Worm (Caenorhabditis elegans) whole organism, L4 larva: Measurements from ENCODE around the gene C17A2.3.

ENCODE experiments used
- R02D3.7 ChIP-seq: fragments of 150-350 bp; sonication (generic microtip); optimal IDR thresholded peaks from 3 replicates; lab custom pipeline; 2014; ENCODE audit warnings: missing biosample characterization, missing genetic modification characterization
- T26A8.4 ChIP-seq: fragments of 200-800 bp; sonication (Bioruptor generic); IDR thresholded peaks from 2 replicates; pipeline ENCODE4 v1.3.6; 2022; ENCODE audit warnings: missing genetic modification characterization, missing compliant biosample characterization
- ZK337.2 ChIP-seq: fragments of 200-800 bp; sonication (Bioruptor generic); IDR thresholded peaks from 2 replicates; pipeline ENCODE4 v1.3.6; 2022; ENCODE audit warnings: missing genetic modification reagents, missing genetic modification characterization, missing compliant biosample characterization
- aha-1 ChIP-seq: fragments of 150-350 bp; peaks from one replicate; lab custom pipeline; 2014; ENCODE audit warnings: missing biosample characterization, missing genetic modification characterization
- ama-1 ChIP-seq: fragments of 150-350 bp; optimal IDR thresholded peaks from 2 replicates; lab custom pipeline; 2014; ENCODE audit warnings: inconsistent platforms, mixed read lengths
- arid-1 ChIP-seq: fragments of 200-800 bp; sonication (Bioruptor generic); conservative IDR thresholded peaks from 2 replicates; pipeline ENCODE4 v1.3.6; 2022; ENCODE audit warnings: missing genetic modification reagents, missing genetic modification characterization, missing compliant biosample characterization
- ceh-32 ChIP-seq: sonication (generic microtip); optimal IDR thresholded peaks from 2 replicates; lab custom pipeline; 2016; ENCODE audit warnings: mild to moderate bottlenecking, missing genetic modification characterization, missing compliant biosample characterization; ENCODE audit not compliant: poor library complexity
- ceh-44 ChIP-seq: fragments of 200-800 bp; sonication (Bioruptor generic); IDR thresholded peaks from 2 replicates; pipeline ENCODE4 v1.3.6; 2022; ENCODE audit warnings: missing genetic modification reagents, missing genetic modification characterization, missing compliant biosample characterization
- ceh-82 ChIP-seq: sonication (generic microtip); optimal IDR thresholded peaks from 2 replicates; lab custom pipeline; 2017; ENCODE audit warnings: missing biosample characterization, missing genetic modification characterization
- ces-1 ChIP-seq: fragments of 150-350 bp; sonication (generic microtip); optimal IDR thresholded peaks from 4 replicates; lab custom pipeline; 2014; ENCODE audit warnings: missing biosample characterization, missing genetic modification reagents, missing genetic modification characterization
- dve-1 ChIP-seq: sonication (generic microtip); optimal IDR thresholded peaks from 2 replicates; lab custom pipeline; 2017; ENCODE audit warnings: antibody characterized with exemption, mild to moderate bottlenecking, missing genetic modification characterization, missing compliant biosample characterization; ENCODE audit not compliant: insufficient read depth
- hlh-30 ChIP-seq: sonication (generic microtip); optimal IDR thresholded peaks from 2 replicates; lab custom pipeline; 2017; ENCODE audit warnings: antibody characterized with exemption, mild to moderate bottlenecking, missing genetic modification characterization, missing compliant biosample characterization; ENCODE audit not compliant: insufficient read depth
- lim-7 ChIP-seq: fragments of 200-800 bp; sonication (Bioruptor generic); IDR thresholded peaks from 2 replicates; pipeline ENCODE4 v1.3.6; 2022; ENCODE audit warnings: missing genetic modification characterization, missing compliant biosample characterization
- lin-1 ChIP-seq: fragments of 200-800 bp; sonication (Bioruptor generic); IDR thresholded peaks from 2 replicates; pipeline ENCODE4 v1.3.6; 2022; ENCODE audit warnings: missing genetic modification reagents, missing genetic modification characterization, missing compliant biosample characterization
- lin-39 ChIP-seq: fragments of 150-350 bp; optimal IDR thresholded peaks from 2 replicates; lab custom pipeline; 2014; ENCODE audit warnings: missing biosample characterization, missing genetic modification reagents, missing genetic modification characterization
- lsy-2 ChIP-seq, 2 experiments: fragments of 150-350 bp in 1 of 2; sonication (generic microtip) in 1 of 2; optimal IDR thresholded peaks; 2 replicates each; lab custom pipeline; 2014 to 2017; ENCODE audit warnings: missing biosample characterization in 2 of 2, missing genetic modification characterization in 2 of 2
- madf-9 ChIP-seq: fragments of 200-800 bp; sonication (Bioruptor generic); conservative IDR thresholded peaks from 2 replicates; pipeline ENCODE4 v1.3.6; 2022; ENCODE audit warnings: missing genetic modification reagents, missing genetic modification characterization, missing compliant biosample characterization
- mes-2 ChIP-seq: sonication (generic microtip); optimal IDR thresholded peaks from 2 replicates; lab custom pipeline; 2016; ENCODE audit warnings: missing genotype, mild to moderate bottlenecking, missing genetic modification characterization, missing compliant biosample characterization; ENCODE audit not compliant: poor library complexity, severe bottlenecking
- mxl-2 ChIP-seq: fragments of 200-800 bp; sonication (Bioruptor generic); conservative IDR thresholded peaks from 2 replicates; pipeline ENCODE4 v1.3.6; 2022; ENCODE audit warnings: missing genetic modification reagents, missing genetic modification characterization, missing compliant biosample characterization
- nhr-102 ChIP-seq: sonication (generic microtip); optimal IDR thresholded peaks from 2 replicates; lab custom pipeline; 2016; ENCODE audit warnings: mild to moderate bottlenecking, missing genetic modification characterization, moderate library complexity, missing compliant biosample characterization
- nhr-111 ChIP-seq: fragments of 200-800 bp; sonication (Bioruptor generic); optimal IDR thresholded peaks from 2 replicates; lab custom pipeline; 2018; ENCODE audit warnings: mild to moderate bottlenecking, missing genetic modification characterization, missing compliant biosample characterization
- nhr-48 ChIP-seq: sonication (generic microtip); optimal IDR thresholded peaks from 2 replicates; lab custom pipeline; 2016; ENCODE audit warnings: mild to moderate bottlenecking, missing genetic modification characterization, missing compliant biosample characterization
- pha-4 ChIP-seq, 2 experiments: fragments of 150-350 bp in 1 of 2; fragments of 200-800 bp in 1 of 2; sonication (Bioruptor generic) in 1 of 2; IDR thresholded peaks in 1 of 2; optimal IDR thresholded peaks in 1 of 2; 2 replicates each; pipeline versions ENCODE4 v1.3.6 to Lab custom; 2014 to 2022; ENCODE audit warnings: missing genetic modification characterization in 2 of 2, missing genetic modification reagents in 2 of 2, missing biosample characterization in 1 of 2, missing compliant biosample characterization in 1 of 2
- pqm-1 ChIP-seq: sonication (generic microtip); optimal IDR thresholded peaks from 2 replicates; lab custom pipeline; 2017; ENCODE audit warnings: missing biosample characterization, missing genetic modification characterization
- rbr-2 ChIP-seq: sonication (generic microtip); optimal IDR thresholded peaks from 2 replicates; lab custom pipeline; 2016; ENCODE audit warnings: missing genotype, missing genetic modification characterization, missing compliant biosample characterization
- saeg-2 ChIP-seq: fragments of 200-800 bp; sonication (Bioruptor generic); IDR thresholded peaks from 2 replicates; pipeline ENCODE4 v1.3.6; 2022; ENCODE audit warnings: missing genetic modification reagents, missing genetic modification characterization, missing compliant biosample characterization
- skn-1 ChIP-seq: fragments of 150-350 bp; optimal IDR thresholded peaks from 2 replicates; lab custom pipeline; 2014; ENCODE audit warnings: missing biosample characterization, missing genetic modification characterization
- spr-1 ChIP-seq: sonication (generic microtip); optimal IDR thresholded peaks from 2 replicates; lab custom pipeline; 2016; ENCODE audit warnings: mild to moderate bottlenecking, missing genetic modification characterization, missing compliant biosample characterization
- tra-1 ChIP-seq: fragments of 200-800 bp; sonication (Bioruptor generic); IDR thresholded peaks from 2 replicates; pipeline ENCODE4 v1.3.6; 2022; ENCODE audit warnings: missing genetic modification reagents, missing genetic modification characterization, missing compliant biosample characterization
- unc-130 ChIP-seq: sonication (generic microtip); optimal IDR thresholded peaks from 2 replicates; lab custom pipeline; 2016; ENCODE audit warnings: missing genetic modification reagents, missing genetic modification characterization, missing compliant biosample characterization
- zag-1 ChIP-seq: fragments of 150-350 bp; optimal IDR thresholded peaks from 2 replicates; lab custom pipeline; 2014; ENCODE audit warnings: missing biosample characterization, missing genetic modification characterization
- zfp-3 ChIP-seq: fragments of 200-800 bp; sonication (Bioruptor generic); conservative IDR thresholded peaks from 2 replicates; pipeline ENCODE4 v1.3.6; 2022; ENCODE audit warnings: missing genetic modification reagents, missing genetic modification characterization, missing compliant biosample characterization
- zip-11 ChIP-seq: fragments of 200-800 bp; sonication (Bioruptor generic); IDR thresholded peaks from 2 replicates; pipeline ENCODE4 v1.3.6; 2022; ENCODE audit warnings: missing genetic modification characterization, missing compliant biosample characterization

The C17A2.3 gene

ce11 chrII:3879945-3880344, 36.5 kb downstream of the C17A2.3 start, which contains the start of gene nhr-166:
nhr-166 (plus strand) TSS chrII:3880245.
- TF ChIP-seq nhr-48 (tag; lab: Kevin White, UChicago) (no peak), mes-2 (tag; lab: Kevin White, UChicago) (no peak), spr-1 (tag; lab: Kevin White, UChicago) (no peak), tra-1 (GFP tag; lab: Robert Waterston, UW) (no peak), pha-4 (GFP tag; IDR thresholded peaks at IDR 0.05; lab: Robert Waterston, UW) (no peak), pha-4 (tag; optimal IDR thresholded peaks at IDR 0.05; lab: Kevin White, UChicago) (no peak), lin-39 (no peak), nhr-111 (no peak)

ce11 chrII:3891124-3891523, 47.7 kb downstream of the C17A2.3 start, which contains the start of gene F53C3.8:
F53C3.8 (plus strand) TSS chrII:3891424.
- no peak for TF ChIP-seq ceh-44 (GFP tag; lab: Robert Waterston, UW)
- no peak for TF ChIP-seq pha-4 (GFP tag; IDR thresholded peaks at IDR 0.05; lab: Robert Waterston, UW)
- no peak for TF ChIP-seq pha-4 (tag; optimal IDR thresholded peaks at IDR 0.05; lab: Kevin White, UChicago)
- TF ChIP-seq spr-1 (tag; lab: Kevin White, UChicago), result no peak
- TF ChIP-seq ZK337.2 (GFP tag; lab: Robert Waterston, UW), result no peak
- no peak for TF ChIP-seq zag-1 (tag; lab: Kevin White, UChicago)
- no peak for TF ChIP-seq nhr-102 (tag; lab: Kevin White, UChicago)
- TF ChIP-seq mxl-2 (GFP tag; lab: Robert Waterston, UW), result no peak
- no peak for TF ChIP-seq hlh-30 (tag; lab: Kevin White, UChicago)
- no peak for TF ChIP-seq ceh-82 (tag; lab: Kevin White, UChicago)
- TF ChIP-seq ama-1 (lab: Kevin White, UChicago), result no peak
- TF ChIP-seq R02D3.7 (tag; lab: Kevin White, UChicago), result no peak
- no peak for TF ChIP-seq arid-1 (GFP tag; lab: Robert Waterston, UW)
- no peak for TF ChIP-seq ces-1 (GFP tag; lab: Kevin White, UChicago)
- TF ChIP-seq unc-130 (GFP tag; lab: Kevin White, UChicago), result no peak

- TF ChIP-seq dve-1 (tag; lab: Kevin White, UChicago) (no peak), aha-1 (tag; lab: Kevin White, UChicago) (peak; percentile 93)
Observed at ce11 chrII:3893911-3894310, 50.5 kb downstream of the C17A2.3 start.

ce11 chrII:3894755-3895154, 51.3 kb downstream of the C17A2.3 start, which contains the start of gene F53C3.7:
F53C3.7 (plus strand) TSS chrII:3895055.
- no peak for TF ChIP-seq saeg-2 (GFP tag; lab: Robert Waterston, UW)
- no peak for TF ChIP-seq rbr-2 (tag; lab: Kevin White, UChicago)
- no peak for TF ChIP-seq lin-1 (GFP tag; lab: Robert Waterston, UW)
- TF ChIP-seq madf-9, result no peak
- TF ChIP-seq zip-11 (GFP tag; lab: Robert Waterston, UW), result no peak
- no peak for TF ChIP-seq ceh-32
- no peak for TF ChIP-seq lsy-2 (tag; optimal IDR thresholded peaks at IDR 0.05; lab: Kevin White, UChicago)
- TF ChIP-seq T26A8.4 (GFP tag; lab: Robert Waterston, UW), result no peak
- TF ChIP-seq ama-1 (lab: Kevin White, UChicago), result no peak
- no peak for TF ChIP-seq skn-1 (tag; lab: Kevin White, UChicago)
- TF ChIP-seq zfp-3, result no peak
- TF ChIP-seq lim-7 (GFP tag; lab: Robert Waterston, UW), result no peak
- no peak for TF ChIP-seq pqm-1 (tag; lab: Kevin White, UChicago)
